Worm (Caenorhabditis elegans) whole organism, L1 larva: ENCODE measurements around the gene cutl-28.

Experiments
- aly-2 ChIP-seq: fragments of 150-350 bp; optimal IDR thresholded peaks from 2 replicates; lab custom pipeline; 2014; ENCODE audit warnings: missing biosample characterization, missing genetic modification characterization
- ama-1 ChIP-seq: fragments of 150-350 bp; optimal IDR thresholded peaks from 2 replicates; lab custom pipeline; 2014
- efl-3 ChIP-seq: fragments of 200-800 bp; sonication (Bioruptor generic); optimal IDR thresholded peaks from 2 replicates; lab custom pipeline; 2018; ENCODE audit warnings: mild to moderate bottlenecking, missing genetic modification characterization, missing compliant biosample characterization
- elt-2 ChIP-seq: sonication (generic microtip); optimal IDR thresholded peaks from 2 replicates; lab custom pipeline; 2016; ENCODE audit warnings: missing genetic modification characterization, mild to moderate bottlenecking, inconsistent platforms, missing compliant biosample characterization, missing genetic modification reagents
- lin-13 ChIP-seq: fragments of 150-350 bp; optimal IDR thresholded peaks from 2 replicates; lab custom pipeline; 2014; ENCODE audit warnings: missing biosample characterization, missing genetic modification reagents, missing genetic modification characterization
- mep-1 ChIP-seq: fragments of 150-350 bp; optimal IDR thresholded peaks from 2 replicates; lab custom pipeline; 2014; ENCODE audit warnings: missing biosample characterization, missing genetic modification characterization
- nhr-12 ChIP-seq: sonication (generic microtip); optimal IDR thresholded peaks from 2 replicates; lab custom pipeline; 2017; ENCODE audit warnings: missing biosample characterization, missing genetic modification characterization
- pax-3 ChIP-seq: fragments of 200-800 bp; sonication (Bioruptor generic); optimal IDR thresholded peaks from 2 replicates; lab custom pipeline; 2018; ENCODE audit warnings: mild to moderate bottlenecking, missing genetic modification characterization, moderate library complexity, missing compliant biosample characterization
- rnt-1 ChIP-seq: sonication (generic microtip); optimal IDR thresholded peaks from 2 replicates; lab custom pipeline; 2016; ENCODE audit warnings: mild to moderate bottlenecking, missing genetic modification characterization, moderate library complexity, missing compliant biosample characterization
- skn-1 ChIP-seq: fragments of 150-350 bp; optimal IDR thresholded peaks from 2 replicates; lab custom pipeline; 2014; ENCODE audit warnings: missing biosample characterization, missing genetic modification characterization
- snu-23 ChIP-seq: sonication (generic microtip); optimal IDR thresholded peaks from 2 replicates; lab custom pipeline; 2016; ENCODE audit warnings: missing genetic modification characterization, missing compliant biosample characterization
- swsn-7 ChIP-seq: sonication (generic microtip); optimal IDR thresholded peaks from 2 replicates; lab custom pipeline; 2016; ENCODE audit warnings: missing genetic modification characterization, missing compliant biosample characterization

ce11 chrIV:682726-683340, 1.5 kb upstream of the cutl-28 start:
- no peak for TF ChIP-seq lin-13
- TF ChIP-seq nhr-12, result no peak
- TF ChIP-seq pax-3 (tag; lab: Kevin White, UChicago), result peak; percentile 40
- TF ChIP-seq mep-1 (tag; lab: Kevin White, UChicago), result peak; percentile 52
- TF ChIP-seq elt-2 (tag; lab: Kevin White, UChicago), result peak; percentile 37
- TF ChIP-seq skn-1, result peak; percentile 46
- peak; percentile 69 for TF ChIP-seq rnt-1 (tag; lab: Kevin White, UChicago)
- TF ChIP-seq aly-2, result no peak
- no peak for TF ChIP-seq ama-1 (lab: Kevin White, UChicago)
- TF ChIP-seq snu-23 (GFP tag; lab: Kevin White, UChicago), result peak; percentile 80
- TF ChIP-seq swsn-7 (tag; lab: Kevin White, UChicago), result peak; percentile 60
- TF ChIP-seq efl-3 (GFP tag; lab: Kevin White, UChicago), result no peak
